Fruit fly (Drosophila melanogaster) whole organism, prepupa: ENCODE data around the gene fzr.

Experiments used
- Blimp-1 ChIP-seq: fragments of 200-800 bp; sonication (Bioruptor generic); optimal IDR thresholded peaks from 3 replicates; lab custom pipeline; 2017; ENCODE audit warnings: missing biosample characterization, missing genetic modification characterization, mild to moderate bottlenecking, moderate library complexity, missing genetic modification reagents
- CG16779 ChIP-seq: fragments of 200-800 bp; sonication (Bioruptor generic); optimal IDR thresholded peaks from 3 replicates; lab custom pipeline; 2017; ENCODE audit warnings: missing biosample characterization, mild to moderate bottlenecking, missing genetic modification characterization
- CG31627 ChIP-seq: fragments of 200-800 bp; sonication (Bioruptor generic); optimal IDR thresholded peaks from 3 replicates; lab custom pipeline; 2016; ENCODE audit warnings: missing biosample characterization, missing genetic modification characterization
- Eip93F ChIP-seq: fragments of 200-800 bp; sonication (Bioruptor generic); optimal IDR thresholded peaks from 2 replicates; lab custom pipeline; 2016; ENCODE audit warnings: missing biosample characterization, mild to moderate bottlenecking, missing genetic modification characterization
- Hr39 ChIP-seq: fragments of 200-800 bp; sonication (Bioruptor generic); optimal IDR thresholded peaks from 2 replicates; lab custom pipeline; 2016; ENCODE audit warnings: missing biosample characterization, missing genetic modification characterization
- Hr4 ChIP-seq: fragments of 200-800 bp; sonication (Bioruptor generic); optimal IDR thresholded peaks from 3 replicates; lab custom pipeline; 2016; ENCODE audit warnings: missing biosample characterization, missing genetic modification characterization
- Lpt ChIP-seq: fragments of 200-800 bp; sonication (Bioruptor generic); optimal IDR thresholded peaks from 3 replicates; lab custom pipeline; 2016; ENCODE audit warnings: missing biosample characterization, missing genetic modification characterization
- Sox102F ChIP-seq: fragments of 200-800 bp; sonication (Bioruptor generic); optimal IDR thresholded peaks from 2 replicates; lab custom pipeline; 2016; ENCODE audit warnings: missing biosample characterization, mild to moderate bottlenecking, missing genetic modification characterization
- dsx ChIP-seq: fragments of 200-800 bp; optimal IDR thresholded peaks from 3 replicates; lab custom pipeline; 2019; ENCODE audit warnings: missing biosample characterization, mild to moderate bottlenecking, missing genetic modification characterization, moderate library complexity; ENCODE audit not compliant: poor library complexity, severe bottlenecking
- net ChIP-seq: fragments of 200-800 bp; sonication (Bioruptor generic); optimal IDR thresholded peaks from 3 replicates; lab custom pipeline; 2016; ENCODE audit warnings: missing biosample characterization, missing genetic modification characterization
- spab ChIP-seq: fragments of 200-800 bp; sonication (Bioruptor generic); optimal IDR thresholded peaks from 2 replicates; lab custom pipeline; 2017; ENCODE audit warnings: missing biosample characterization, mild to moderate bottlenecking, missing genetic modification characterization, missing genetic modification reagents

dm6 chrX:4705009-4705408 is 25.7 kb upstream of the fzr start, which contains the start of gene CG7024:
- TF ChIP-seq Hr4 (no peak), dsx (GFP tag; lab: Kevin White, UChicago) (no peak), net (GFP tag; lab: Kevin White, UChicago) (no peak), spab (no peak), CG31627 (GFP tag; lab: Kevin White, UChicago) (no peak), Blimp-1 (GFP tag; lab: Kevin White, UChicago) (no peak), Hr39 (no peak), Sox102F (GFP tag; lab: Kevin White, UChicago) (no peak), Eip93F (GFP tag; lab: Kevin White, UChicago) (no peak), Lpt (GFP tag; lab: Kevin White, UChicago) (no peak), CG16779 (no peak)
